Fruit fly (Drosophila melanogaster) whole organism, larva: ENCODE measurements around the gene ninaE.

Experiments used
- noc ChIP-seq: fragments of 200-800 bp; sonication (Bioruptor generic); optimal IDR thresholded peaks from 3 replicates; lab custom pipeline; 2019; ENCODE audit warnings: missing biosample characterization, mild to moderate bottlenecking, missing genetic modification characterization, moderate library complexity

ninaE gene

DNA sequence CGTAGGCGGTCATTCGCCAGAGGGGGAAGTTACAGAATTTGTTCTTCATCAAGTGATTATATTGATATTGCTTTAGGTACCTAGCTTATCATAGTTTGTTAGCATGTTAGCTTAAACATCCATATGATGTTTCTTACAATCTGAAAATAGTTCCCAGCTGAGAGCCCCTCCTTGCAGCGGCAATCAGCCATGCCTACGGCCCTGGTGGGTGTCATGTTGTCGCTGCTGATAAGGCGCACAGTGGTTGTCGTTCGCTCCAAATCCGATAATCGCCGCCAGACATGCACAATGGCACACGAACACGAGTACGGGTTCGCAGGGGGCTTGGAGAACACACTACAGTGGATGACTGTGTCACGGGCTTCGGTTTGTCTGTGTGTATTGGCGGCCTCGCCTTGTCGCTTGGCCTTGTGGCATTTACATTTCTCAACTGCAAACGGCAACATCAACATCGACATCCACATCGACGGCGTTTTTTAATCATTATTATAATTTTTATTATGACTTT is 18.0 kb upstream of the ninaE start:
- TF ChIP-seq noc (tag; lab: Kevin White, UChicago) = peak; percentile 92

DNA sequence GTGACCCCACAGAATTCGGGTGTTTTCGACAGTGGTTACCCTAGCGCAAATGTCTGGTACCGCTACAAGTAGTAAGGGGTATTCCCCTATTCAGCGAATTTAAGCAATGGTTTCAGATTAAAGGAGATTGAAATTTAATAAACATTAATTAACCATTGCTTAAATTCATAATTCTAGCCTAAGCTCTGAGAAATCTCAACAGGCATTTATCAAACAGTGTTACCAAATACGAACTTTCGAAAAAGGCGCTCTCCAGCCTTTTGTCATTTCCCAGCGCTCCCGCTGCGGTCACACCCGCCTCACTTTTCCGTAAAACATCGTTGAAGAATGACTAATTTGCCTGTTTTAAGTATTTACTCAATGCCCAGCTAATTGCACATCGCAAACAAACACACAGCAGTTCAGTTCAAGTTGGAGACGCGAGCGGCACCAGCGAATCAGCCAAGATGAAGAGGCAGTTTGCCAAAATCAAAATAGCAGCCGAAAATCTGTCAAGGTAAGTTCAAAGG is 16.9 kb upstream of the ninaE start, which contains the start of the genes Surf6 and RhoGAP92B:
Gene Surf6 (minus strand): TSS at position 4 of the 509 bp plus-strand sequence.
Gene RhoGAP92B (plus strand): TSS at position 300 of the 509 bp plus-strand sequence.
- TF ChIP-seq noc (tag; lab: Kevin White, UChicago) = peak; percentile 75

DNA sequence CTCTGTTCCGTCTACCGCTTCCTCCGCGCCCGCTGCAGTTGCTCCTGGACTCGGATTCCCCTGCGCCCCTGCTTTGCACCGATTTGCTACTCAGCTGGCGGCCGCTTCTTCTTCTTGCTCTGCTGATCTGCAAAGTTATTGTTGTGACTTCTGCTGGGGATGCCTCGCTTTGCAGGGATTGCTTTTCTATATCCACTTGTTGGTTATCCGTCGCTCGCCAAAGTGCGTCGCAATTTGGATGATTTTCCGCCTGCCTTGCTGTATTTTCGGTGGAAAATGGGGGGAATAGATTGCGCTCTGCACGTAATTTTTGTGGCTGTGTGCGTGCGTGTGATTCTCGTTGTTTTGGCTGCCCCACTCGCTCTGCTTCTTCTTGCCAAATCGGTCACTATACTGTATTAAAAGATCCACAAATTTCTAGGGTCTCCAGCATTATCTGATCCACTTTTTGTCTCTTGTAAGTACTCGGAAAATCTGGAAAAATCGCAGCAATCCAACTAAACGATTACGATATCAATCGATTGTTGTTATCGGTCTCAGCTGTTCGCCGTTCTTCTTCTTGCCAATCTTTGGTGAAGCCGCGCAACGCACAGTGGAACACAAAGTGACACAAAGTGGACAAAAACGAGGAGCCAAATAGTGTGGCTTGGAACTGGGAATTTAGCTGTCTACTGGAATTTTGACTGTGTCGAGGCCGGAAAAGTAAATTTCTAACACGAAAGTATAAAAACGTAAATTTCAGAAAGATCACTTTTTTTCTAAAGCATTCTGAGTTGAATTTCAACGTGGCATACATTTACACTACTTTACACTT is 15.1 kb upstream of the ninaE start, which contains the start of gene ClpX:
Gene ClpX (minus strand): TSS at position 764 of the 814 bp plus-strand sequence.
- TF ChIP-seq noc (tag; lab: Kevin White, UChicago) = peak; percentile 2

DNA sequence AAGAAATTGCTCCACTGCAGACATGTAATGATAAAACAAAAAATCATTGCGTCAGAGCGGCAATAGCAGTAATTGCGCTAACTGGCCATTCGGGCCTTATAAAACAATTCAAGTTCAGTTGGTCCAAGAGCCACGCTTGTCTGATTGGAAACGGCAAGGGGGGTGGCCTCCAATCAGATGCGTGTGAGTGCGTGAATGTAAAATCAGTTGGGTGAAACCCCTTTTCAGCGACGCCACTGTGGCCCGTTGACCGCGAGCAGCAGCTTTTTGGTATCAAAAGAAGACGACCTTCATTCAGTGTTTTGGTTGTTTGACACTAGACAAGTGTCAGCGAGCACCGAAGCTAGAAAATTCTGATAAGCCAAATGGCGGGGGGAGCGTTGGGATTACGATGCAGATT is 14.3 kb upstream of the ninaE start:
- TF ChIP-seq noc (tag; lab: Kevin White, UChicago) = peak; percentile 14

DNA sequence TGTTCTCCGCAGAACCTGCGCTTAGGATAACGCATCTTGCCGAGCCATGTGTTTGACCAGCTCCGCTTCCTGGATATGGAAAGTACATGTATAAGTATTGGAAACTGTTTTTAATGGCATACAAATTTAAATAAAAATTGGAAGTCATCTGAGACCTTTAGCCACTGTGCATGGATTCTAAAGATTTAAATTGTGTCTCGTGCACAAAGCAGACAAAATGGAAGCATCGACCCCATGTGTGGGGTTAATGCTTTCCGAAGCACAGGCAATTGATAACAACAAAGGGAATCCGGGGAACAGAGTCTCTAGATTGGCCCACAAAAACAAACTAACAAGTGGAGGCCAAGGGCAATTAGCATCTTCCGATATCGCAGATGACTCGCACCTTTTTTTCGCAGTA is 13.7 kb upstream of the ninaE start:
- TF ChIP-seq noc (tag; lab: Kevin White, UChicago) = no peak

DNA sequence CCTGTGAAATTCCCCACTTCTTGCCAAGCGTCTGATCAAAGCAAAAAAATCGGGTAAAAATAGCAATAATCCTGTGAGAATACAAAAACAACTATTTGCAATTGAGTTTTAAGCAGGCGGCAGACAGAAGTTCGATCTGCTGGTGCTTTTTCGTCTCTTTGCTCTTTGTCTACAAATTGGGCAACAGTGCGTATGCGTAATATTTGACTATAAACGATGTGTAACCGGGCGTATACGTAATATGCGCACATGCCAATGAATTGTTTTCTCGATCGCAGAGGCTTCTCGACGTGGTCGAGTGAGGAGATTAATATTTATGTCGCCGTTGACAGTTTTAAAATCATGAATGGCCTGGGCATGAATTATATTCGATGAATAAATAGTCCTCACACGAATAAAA is 7.3 kb upstream of the ninaE start:
- TF ChIP-seq noc (tag; lab: Kevin White, UChicago) = no peak

DNA sequence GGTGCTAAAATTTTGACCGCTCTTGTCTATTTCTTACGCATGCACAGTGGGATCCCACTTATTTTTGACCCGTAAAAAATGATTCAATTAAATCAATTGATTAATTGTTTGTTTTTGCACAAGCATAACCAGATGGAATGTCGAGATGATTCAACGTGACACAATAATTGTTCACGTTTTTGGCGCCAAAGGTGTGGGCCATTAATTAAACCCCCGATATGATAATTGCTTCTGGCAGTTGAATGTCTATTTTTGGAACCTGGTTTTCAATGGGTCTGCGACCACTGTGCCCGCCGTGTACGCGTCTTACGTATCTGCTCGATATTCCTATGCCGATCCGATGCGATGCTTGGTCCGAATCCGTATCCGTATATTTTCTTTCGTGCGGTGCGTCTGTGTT is 4.0 kb upstream of the ninaE start:
- TF ChIP-seq noc (tag; lab: Kevin White, UChicago) = peak; percentile 53

DNA sequence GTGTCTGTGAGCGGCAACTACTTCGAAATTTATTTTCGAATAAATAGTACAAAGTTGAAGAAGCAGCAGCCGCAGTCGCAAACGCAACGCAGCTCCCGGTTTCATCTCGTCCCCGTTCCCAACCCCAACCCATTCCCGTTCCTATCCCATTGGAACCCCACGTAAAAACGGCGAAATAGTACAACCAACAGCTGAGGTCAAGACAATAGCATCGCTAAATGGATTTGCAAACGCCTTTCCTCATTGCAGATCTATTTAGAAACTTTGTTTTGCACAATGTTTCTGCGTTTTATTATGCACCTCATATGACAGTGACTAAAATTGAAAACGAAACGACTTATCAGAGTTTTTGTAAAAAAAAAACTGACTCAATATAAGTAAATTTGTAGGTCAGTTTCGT is 3.4 kb upstream of the ninaE start:
- no peak for TF ChIP-seq noc (tag; lab: Kevin White, UChicago)

DNA sequence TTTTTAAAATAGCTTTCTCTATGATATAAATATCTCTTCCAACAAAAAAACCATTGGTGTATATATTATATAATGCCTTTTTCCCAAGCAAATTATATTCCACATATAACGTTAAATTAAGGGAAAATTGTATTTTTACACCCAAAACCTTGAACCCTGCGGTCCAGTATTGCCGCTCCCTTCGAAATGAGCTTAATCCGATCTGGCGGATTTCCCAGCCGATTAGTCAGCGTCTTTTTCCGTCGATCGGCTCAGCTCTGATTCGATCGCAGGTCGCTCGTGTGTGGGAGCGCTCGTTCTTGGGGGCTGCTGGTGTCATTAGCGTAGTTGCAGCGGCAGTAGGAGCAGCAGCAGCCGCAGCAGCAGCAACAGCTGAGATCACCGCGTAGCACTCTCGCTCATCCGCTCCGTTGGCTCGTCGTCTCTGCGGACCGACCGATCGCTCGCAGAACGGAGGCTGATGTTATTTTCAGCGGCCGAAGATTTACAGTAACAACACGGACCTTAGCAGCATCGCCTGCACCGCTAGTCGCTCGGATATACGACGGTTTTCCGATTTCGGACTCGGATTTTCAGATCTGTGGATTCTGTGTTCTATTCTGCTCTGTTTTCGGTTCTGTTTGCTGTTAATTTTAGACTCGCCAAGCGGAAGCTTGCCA is 2.5 kb upstream of the ninaE start, which contains the start of gene CG4733:
Gene CG4733 (plus strand): TSS at position 350 of the 659 bp plus-strand sequence.
- TF ChIP-seq noc (tag; lab: Kevin White, UChicago) = no peak

DNA sequence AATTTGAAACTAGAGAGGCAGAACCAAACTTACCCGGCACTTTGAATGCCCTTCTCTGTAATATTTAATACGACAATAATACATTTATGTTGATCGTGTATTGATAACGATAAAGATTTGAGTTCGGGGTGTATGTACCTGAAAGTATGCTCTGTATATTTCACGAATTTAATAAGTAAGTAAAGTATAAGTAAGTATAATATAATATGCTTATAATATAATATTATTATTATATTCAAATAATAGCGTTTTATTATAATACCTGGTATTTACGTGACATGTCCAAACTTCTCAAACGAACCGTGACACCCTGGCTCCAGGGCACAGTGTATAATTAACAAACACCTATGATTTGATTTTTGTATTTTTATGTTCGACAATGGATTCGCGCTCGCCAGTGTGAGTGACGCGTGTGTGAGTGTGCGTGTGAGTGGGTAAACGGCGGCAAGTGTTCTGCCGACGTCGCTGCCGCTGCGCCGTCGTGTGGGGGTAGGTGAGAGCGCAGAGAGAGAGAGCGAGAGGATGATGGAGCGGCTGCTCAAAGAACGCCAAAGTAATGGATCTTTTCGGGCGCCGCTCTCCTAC is 1.7 kb upstream of the ninaE start:
- TF ChIP-seq noc (tag; lab: Kevin White, UChicago) = peak; percentile 92

DNA sequence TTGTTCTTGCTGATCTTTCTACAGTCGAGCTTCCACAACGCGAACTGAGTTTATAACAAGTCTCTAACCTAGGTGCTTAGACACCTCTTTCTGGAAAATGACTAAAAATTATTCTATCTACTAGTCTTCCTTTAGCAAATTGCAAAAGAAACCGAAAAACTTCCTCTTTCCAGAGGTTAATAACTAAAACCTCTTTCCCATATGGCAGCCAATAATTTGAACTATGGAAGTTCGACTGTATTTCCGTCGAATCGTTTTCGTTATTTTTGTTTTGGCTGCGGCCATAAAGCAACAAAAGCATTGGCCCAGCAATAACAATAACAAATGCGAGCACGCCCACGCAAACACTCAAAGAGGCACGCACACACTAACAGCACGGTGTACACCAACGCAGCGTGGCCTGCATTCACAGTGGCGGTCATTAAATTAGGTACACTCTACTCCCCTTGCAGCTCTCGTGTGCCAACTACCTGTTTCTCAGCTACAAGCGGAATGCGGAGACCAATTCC is 7.5 kb downstream of the ninaE start:
- TF ChIP-seq noc (tag; lab: Kevin White, UChicago) = peak; percentile 88

DNA sequence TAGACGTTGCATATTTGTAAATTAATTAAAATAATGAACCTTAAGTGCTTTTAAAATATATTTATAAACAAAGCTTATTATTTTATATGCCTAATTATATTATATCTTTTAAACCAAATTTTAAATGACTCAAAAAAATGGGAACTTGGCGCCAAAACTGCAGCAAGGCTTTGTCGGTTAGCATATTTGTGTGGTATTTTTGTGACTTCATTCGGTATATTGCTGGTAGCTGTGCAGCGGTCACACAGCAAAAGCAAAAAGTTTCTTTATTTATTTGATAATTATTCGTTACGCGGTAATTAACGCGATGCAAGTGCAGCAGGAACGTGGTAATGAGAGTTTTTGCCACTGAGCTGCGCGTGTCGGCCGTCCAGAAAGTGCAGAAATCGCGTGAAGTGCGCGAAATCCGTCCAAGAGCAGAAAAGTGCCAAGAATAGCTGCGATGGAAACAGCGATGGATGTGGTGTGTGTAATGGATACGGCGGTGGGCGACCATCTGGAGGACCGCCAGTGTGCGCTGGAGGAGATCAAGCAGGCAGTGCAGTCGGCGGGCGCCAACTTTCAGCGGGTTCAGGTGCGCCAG is 8.4 kb downstream of the ninaE start, which contains the start of gene Ask1:
Gene Ask1 (plus strand): TSS at position 250 of the 583 bp plus-strand sequence.
- no peak for TF ChIP-seq noc (tag; lab: Kevin White, UChicago)

DNA sequence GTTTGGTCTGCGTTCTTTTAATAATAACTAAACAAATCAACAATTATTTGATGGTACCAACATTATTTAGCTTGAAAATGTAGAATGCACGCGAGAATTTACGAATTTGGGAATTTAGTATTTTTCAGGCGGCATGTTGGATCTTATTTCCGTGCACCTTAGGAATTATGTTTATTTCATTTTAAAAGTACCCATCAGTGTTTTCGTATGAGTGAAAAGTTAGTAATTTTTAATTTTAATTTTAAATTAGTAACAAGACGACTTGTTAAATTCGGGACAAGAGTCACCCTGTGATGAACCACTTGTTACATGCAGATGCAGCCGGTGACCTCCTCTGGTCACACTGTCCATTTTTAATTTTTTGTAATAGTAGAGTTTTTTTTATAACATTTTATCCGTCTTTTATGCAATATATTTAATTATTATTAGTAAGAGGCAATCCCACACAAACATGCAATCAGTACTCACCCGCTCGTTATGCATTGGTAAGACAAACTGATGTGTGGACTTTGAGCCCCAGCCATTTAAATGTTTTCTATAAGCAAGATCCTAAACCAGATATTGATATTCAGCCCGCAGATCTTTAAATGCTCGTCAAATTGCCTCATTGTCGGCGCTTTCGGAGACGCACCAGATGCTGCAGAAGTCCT is 10.5 kb downstream of the ninaE start, which contains the start of the genes CG17186 and Arc42:
Gene CG17186 (minus strand): TSS at position 88 of the 650 bp plus-strand sequence.
Gene Arc42 (plus strand): TSS at position 311 of the 650 bp plus-strand sequence.
- TF ChIP-seq noc (tag; lab: Kevin White, UChicago) = no peak
